Worm (Caenorhabditis elegans) whole organism, L4 larva: ENCODE results near the gene F40D4.13.

Source experiments
- F10B5.3 ChIP-seq: sonication (generic microtip); optimal IDR thresholded peaks from 2 replicates; lab custom pipeline; 2016; ENCODE audit warnings: mild to moderate bottlenecking, missing genetic modification characterization, missing compliant biosample characterization
- F37D6.2 ChIP-seq: sonication (generic microtip); optimal IDR thresholded peaks from 2 replicates; lab custom pipeline; 2016; ENCODE audit warnings: mild to moderate bottlenecking, missing genetic modification characterization, missing compliant biosample characterization
- F49E8.2 ChIP-seq: sonication (generic microtip); optimal IDR thresholded peaks from 2 replicates; lab custom pipeline; 2016; ENCODE audit warnings: missing compliant biosample characterization, mild to moderate bottlenecking, missing genetic modification characterization, borderline replicate concordance
- R02D3.7 ChIP-seq: fragments of 150-350 bp; sonication (generic microtip); optimal IDR thresholded peaks from 3 replicates; lab custom pipeline; 2014; ENCODE audit warnings: missing biosample characterization, missing genetic modification characterization
- Y48G9A.11 ChIP-seq: fragments of 200-800 bp; sonication (Bioruptor generic); IDR thresholded peaks from 2 replicates; pipeline ENCODE4 v1.3.6; 2022; ENCODE audit warnings: missing genetic modification reagents, missing genetic modification characterization, missing compliant biosample characterization
- Y5F2A.4 ChIP-seq: fragments of 200-800 bp; sonication (Bioruptor generic); optimal IDR thresholded peaks from 2 replicates; lab custom pipeline; 2018; ENCODE audit warnings: mild to moderate bottlenecking, missing genetic modification characterization, missing compliant biosample characterization
- ZK337.2 ChIP-seq: fragments of 200-800 bp; sonication (Bioruptor generic); IDR thresholded peaks from 2 replicates; pipeline ENCODE4 v1.3.6; 2022; ENCODE audit warnings: missing genetic modification reagents, missing genetic modification characterization, missing compliant biosample characterization
- ZK546.5 ChIP-seq, 2 experiments: sonication (generic microtip); optimal IDR thresholded peaks; 2 replicates each; lab custom pipeline; 2017; ENCODE audit warnings: missing biosample characterization in 2 of 2, missing genetic modification characterization in 2 of 2
- aly-2 ChIP-seq: sonication (generic microtip); optimal IDR thresholded peaks from 2 replicates; lab custom pipeline; 2018; ENCODE audit warnings: missing biosample characterization, missing genetic modification characterization
- ceh-28 ChIP-seq: fragments of 150-350 bp; optimal IDR thresholded peaks from 2 replicates; lab custom pipeline; 2014; ENCODE audit warnings: missing biosample characterization, missing genetic modification reagents, missing genetic modification characterization
- cey-2 ChIP-seq: sonication (generic microtip); optimal IDR thresholded peaks from 3 replicates; lab custom pipeline; 2017; ENCODE audit warnings: missing genetic modification characterization, mild to moderate bottlenecking, missing compliant biosample characterization, antibody characterized with exemption, borderline replicate concordance; ENCODE audit not compliant: insufficient read depth
- daf-8 ChIP-seq: fragments of 200-800 bp; sonication (Bioruptor generic); IDR thresholded peaks from 2 replicates; pipeline ENCODE4 v1.3.6; 2022; ENCODE audit warnings: missing genetic modification characterization, missing compliant biosample characterization
- hlh-30 ChIP-seq: sonication (generic microtip); optimal IDR thresholded peaks from 2 replicates; lab custom pipeline; 2017; ENCODE audit warnings: antibody characterized with exemption, mild to moderate bottlenecking, missing genetic modification characterization, missing compliant biosample characterization; ENCODE audit not compliant: insufficient read depth
- jun-1 ChIP-seq: fragments of 150-350 bp; optimal IDR thresholded peaks from 2 replicates; lab custom pipeline; 2014; ENCODE audit warnings: missing biosample characterization, missing genetic modification reagents, missing genetic modification characterization
- lsy-2 ChIP-seq, 2 experiments: fragments of 150-350 bp in 1 of 2; sonication (generic microtip) in 1 of 2; optimal IDR thresholded peaks; 2 replicates each; lab custom pipeline; 2014 to 2017; ENCODE audit warnings: missing biosample characterization in 2 of 2, missing genetic modification characterization in 2 of 2
- madf-5 ChIP-seq, 2 experiments: fragments of 200-800 bp; sonication (Bioruptor generic); IDR thresholded peaks; 2 replicates each; pipeline ENCODE4 v1.3.6; 2022; ENCODE audit warnings: missing compliant biosample characterization in 2 of 2, missing genetic modification characterization in 2 of 2
- mdl-1 ChIP-seq, 2 experiments: fragments of 150-350 bp in 1 of 2; sonication (generic microtip) in 1 of 2; optimal IDR thresholded peaks; 2 replicates each; lab custom pipeline; 2014 to 2017; ENCODE audit warnings: missing biosample characterization in 2 of 2, missing genetic modification characterization in 2 of 2
- mep-1 ChIP-seq: fragments of 150-350 bp; sonication (generic microtip); optimal IDR thresholded peaks from 3 replicates; lab custom pipeline; 2014; ENCODE audit warnings: missing biosample characterization, missing genetic modification characterization
- mes-2 ChIP-seq: sonication (generic microtip); optimal IDR thresholded peaks from 2 replicates; lab custom pipeline; 2016; ENCODE audit warnings: missing genotype, mild to moderate bottlenecking, missing genetic modification characterization, missing compliant biosample characterization; ENCODE audit not compliant: poor library complexity, severe bottlenecking
- mxl-2 ChIP-seq: fragments of 200-800 bp; sonication (Bioruptor generic); conservative IDR thresholded peaks from 2 replicates; pipeline ENCODE4 v1.3.6; 2022; ENCODE audit warnings: missing genetic modification reagents, missing genetic modification characterization, missing compliant biosample characterization
- nhr-10 ChIP-seq: fragments of 150-350 bp; optimal IDR thresholded peaks from 2 replicates; lab custom pipeline; 2014; ENCODE audit warnings: missing biosample characterization, missing genetic modification characterization
- nhr-111 ChIP-seq: fragments of 200-800 bp; sonication (Bioruptor generic); optimal IDR thresholded peaks from 2 replicates; lab custom pipeline; 2018; ENCODE audit warnings: mild to moderate bottlenecking, missing genetic modification characterization, missing compliant biosample characterization
- nhr-237 ChIP-seq: sonication (generic microtip); optimal IDR thresholded peaks from 2 replicates; lab custom pipeline; 2017; ENCODE audit warnings: missing biosample characterization, missing genetic modification characterization
- nhr-6 ChIP-seq: fragments of 150-350 bp; optimal IDR thresholded peaks from 2 replicates; lab custom pipeline; 2014; ENCODE audit warnings: missing biosample characterization, missing genetic modification characterization
- nhr-77 ChIP-seq: fragments of 150-350 bp; optimal IDR thresholded peaks from 2 replicates; lab custom pipeline; 2014; ENCODE audit warnings: missing biosample characterization, missing genetic modification characterization
- php-3 ChIP-seq: fragments of 200-800 bp; sonication (Bioruptor generic); IDR thresholded peaks from 2 replicates; pipeline ENCODE4 v1.3.6; 2022; ENCODE audit warnings: missing genetic modification reagents, missing genetic modification characterization, missing compliant biosample characterization
- rbr-2 ChIP-seq: sonication (generic microtip); optimal IDR thresholded peaks from 2 replicates; lab custom pipeline; 2016; ENCODE audit warnings: missing genotype, missing genetic modification characterization, missing compliant biosample characterization
- set-16 ChIP-seq: fragments of 200-800 bp; sonication (Bioruptor generic); IDR thresholded peaks from 2 replicates; pipeline ENCODE4 v1.3.6; 2022; ENCODE audit warnings: missing genetic modification reagents, missing genetic modification characterization, missing compliant biosample characterization
- skn-1 ChIP-seq: fragments of 150-350 bp; optimal IDR thresholded peaks from 2 replicates; lab custom pipeline; 2014; ENCODE audit warnings: missing biosample characterization, missing genetic modification characterization
- spr-1 ChIP-seq: sonication (generic microtip); optimal IDR thresholded peaks from 2 replicates; lab custom pipeline; 2016; ENCODE audit warnings: mild to moderate bottlenecking, missing genetic modification characterization, missing compliant biosample characterization
- spr-3 ChIP-seq: fragments of 200-800 bp; sonication (Bioruptor generic); optimal IDR thresholded peaks from 2 replicates; lab custom pipeline; 2018; ENCODE audit warnings: mild to moderate bottlenecking, missing genetic modification characterization, missing compliant biosample characterization
- tra-1 ChIP-seq: fragments of 200-800 bp; sonication (Bioruptor generic); IDR thresholded peaks from 2 replicates; pipeline ENCODE4 v1.3.6; 2022; ENCODE audit warnings: missing genetic modification reagents, missing genetic modification characterization, missing compliant biosample characterization
- unc-130 ChIP-seq: sonication (generic microtip); optimal IDR thresholded peaks from 2 replicates; lab custom pipeline; 2016; ENCODE audit warnings: missing genetic modification reagents, missing genetic modification characterization, missing compliant biosample characterization
- zfp-3 ChIP-seq: fragments of 200-800 bp; sonication (Bioruptor generic); conservative IDR thresholded peaks from 2 replicates; pipeline ENCODE4 v1.3.6; 2022; ENCODE audit warnings: missing genetic modification reagents, missing genetic modification characterization, missing compliant biosample characterization
- zip-11 ChIP-seq: fragments of 200-800 bp; sonication (Bioruptor generic); IDR thresholded peaks from 2 replicates; pipeline ENCODE4 v1.3.6; 2022; ENCODE audit warnings: missing genetic modification characterization, missing compliant biosample characterization
- zip-2 ChIP-seq: fragments of 150-350 bp; optimal IDR thresholded peaks from 2 replicates; lab custom pipeline; 2014; ENCODE audit warnings: missing biosample characterization, missing genetic modification characterization

Gene F40D4.13

DNA sequence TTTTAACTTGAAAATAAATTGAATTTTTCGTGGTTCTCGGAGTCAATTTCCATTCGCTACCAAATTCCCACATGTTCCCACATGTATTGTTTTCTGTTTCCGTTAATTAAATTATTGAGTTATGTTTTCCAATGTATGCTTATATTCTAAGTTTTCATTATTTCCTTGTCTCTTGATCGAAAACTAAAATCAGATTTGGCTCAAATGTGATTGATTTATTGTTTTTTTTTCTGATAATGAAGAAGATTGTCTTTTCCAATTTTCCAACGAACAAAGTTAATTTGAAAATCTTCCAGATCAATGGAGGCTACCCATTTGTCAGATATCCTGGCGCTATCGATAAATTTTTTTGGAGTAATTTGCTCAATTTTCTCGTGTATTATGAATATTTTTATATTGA, 16.7 kb upstream of the F40D4.13 start, which contains the start of gene srbc-25:
Gene srbc-25 (plus strand): TSS at position 301 of the 400 bp plus-strand sequence.
- TF ChIP-seq ZK337.2 (GFP tag; lab: Robert Waterston, UW) (no peak), zfp-3 (no peak), madf-5 (GFP tag; IDR thresholded peaks at IDR 0.05; lab: Robert Waterston, UW) (no peak), hlh-30 (tag; lab: Kevin White, UChicago) (no peak), jun-1 (no peak), Y48G9A.11 (GFP tag; lab: Robert Waterston, UW) (no peak), set-16 (GFP tag; lab: Robert Waterston, UW) (no peak), nhr-237 (tag; lab: Kevin White, UChicago) (no peak), nhr-111 (no peak), spr-1 (no peak), aly-2 (tag; lab: Kevin White, UChicago) (no peak), rbr-2 (no peak), ceh-28 (tag; lab: Kevin White, UChicago) (no peak), mes-2 (tag; lab: Kevin White, UChicago) (no peak), nhr-10 (tag; lab: Kevin White, UChicago) (no peak), nhr-77 (tag; lab: Kevin White, UChicago) (no peak), ZK546.5 (tag; optimal IDR thresholded peaks at IDR 0.05; lab: Kevin White, UChicago) (no peak), mxl-2 (GFP tag; lab: Robert Waterston, UW) (no peak), F10B5.3 (tag; lab: Kevin White, UChicago) (no peak)

DNA sequence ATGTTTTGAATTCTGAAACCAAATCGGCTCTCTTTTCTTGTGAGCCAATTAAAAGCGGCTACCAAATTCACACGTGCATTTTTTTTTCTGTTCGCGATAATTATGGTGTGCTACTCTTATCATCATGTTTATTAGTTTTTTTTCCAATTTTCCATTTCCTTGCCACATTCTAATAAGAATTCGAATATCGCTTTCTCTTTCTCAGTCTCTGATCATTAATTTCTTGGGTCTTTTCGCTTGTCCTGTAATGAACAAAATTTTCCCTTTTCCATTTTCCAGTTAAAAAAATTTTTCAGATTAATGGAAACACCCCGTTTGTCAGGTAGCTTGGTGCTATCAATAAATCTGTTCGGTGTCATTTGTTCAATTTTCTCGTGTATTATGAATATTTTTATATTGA, 14.5 kb upstream of the F40D4.13 start, which contains the start of gene srbc-26:
Gene srbc-26 (plus strand): TSS at position 301 of the 400 bp plus-strand sequence.
- TF ChIP-seq Y5F2A.4 (no peak), tra-1 (GFP tag; lab: Robert Waterston, UW) (no peak), cey-2 (tag; lab: Kevin White, UChicago) (no peak), nhr-111 (no peak), mep-1 (tag; lab: Kevin White, UChicago) (no peak), nhr-6 (no peak), mdl-1 (tag; optimal IDR thresholded peaks at IDR 0.05; lab: Kevin White, UChicago) (no peak), daf-8 (no peak), R02D3.7 (tag; lab: Kevin White, UChicago) (no peak), unc-130 (GFP tag; lab: Kevin White, UChicago) (no peak), set-16 (GFP tag; lab: Robert Waterston, UW) (no peak), zfp-3 (no peak), skn-1 (tag; lab: Kevin White, UChicago) (no peak), spr-3 (GFP tag; lab: Kevin White, UChicago) (no peak), F37D6.2 (tag; lab: Kevin White, UChicago) (no peak)
- TF ChIP-seq, all 104 proteins: peak for 0

ce11 chrV:17170822-17171221, 13.8 kb upstream of the F40D4.13 start, which contains the start of gene srw-51:
Gene srw-51, minus strand, starts transcription at chrV:17170922.
- no peak for TF ChIP-seq php-3 (GFP tag; lab: Robert Waterston, UW)
- no peak for TF ChIP-seq zip-11 (GFP tag; lab: Robert Waterston, UW)
- no peak for TF ChIP-seq Y5F2A.4
- TF ChIP-seq F49E8.2 (tag; lab: Kevin White, UChicago) = no peak
- TF ChIP-seq spr-1 = no peak
- TF ChIP-seq ZK337.2 (GFP tag; lab: Robert Waterston, UW) = no peak
- no peak for TF ChIP-seq lsy-2 (tag; optimal IDR thresholded peaks at IDR 0.05; lab: Kevin White, UChicago)
- TF ChIP-seq R02D3.7 (tag; lab: Kevin White, UChicago) = no peak

- TF ChIP-seq zip-2 (tag; lab: Kevin White, UChicago) = no peak
Measured at ce11 chrV:17167457-17167856, 10.4 kb upstream of the F40D4.13 start, which contains the start of gene srz-66. Gene srz-66, minus strand, starts transcription at chrV:17167557.
